Worm (Caenorhabditis elegans): ENCODE data around the gene srt-40.

srt-40 gene

ce11 chrV:2218803-2219202 lies 12.7 kb upstream of the srt-40 start, which contains the start of gene nhr-56:
Gene nhr-56 (plus strand): TSS chrV:2219004.
- TF ChIP-seq zip-5 (tag; optimal IDR thresholded peaks at IDR 0.05) (no peak), ceh-2 (tag; optimal IDR thresholded peaks at IDR 0.05) (no peak), T23F11.4 (GFP tag; optimal IDR thresholded peaks at IDR 0.05) (no peak), che-1 (tag; optimal IDR thresholded peaks at IDR 0.05) (no peak), ceh-9 (tag; optimal IDR thresholded peaks at IDR 0.05) (no peak), hlh-30 (tag; optimal IDR thresholded peaks at IDR 0.05; ENCODE audit: insufficient read depth) (peak; percentile 22), lin-11 (tag; optimal IDR thresholded peaks at IDR 0.05) (no peak), madf-2 (tag; optimal IDR thresholded peaks at IDR 0.05) (no peak)

ce11 chrV:2216927-2217326 lies 10.8 kb upstream of the srt-40 start:
- no peak for TF ChIP-seq Y22D7AL.16 (tag; optimal IDR thresholded peaks at IDR 0.05)

ce11 chrV:2215352-2215751 lies 9.3 kb upstream of the srt-40 start, which contains the start of gene nstp-8:
Gene nstp-8 (plus strand): TSS chrV:2215652.
- TF ChIP-seq fkh-10 (GFP tag; optimal IDR thresholded peaks at IDR 0.05) = no peak

ce11 chrV:2214428-2215038 lies 8.5 kb upstream of the srt-40 start, which contains the start of gene nhr-184:
Gene nhr-184 (minus strand): TSS chrV:2214478.
- TF ChIP-seq ets-4 (tag; optimal IDR thresholded peaks at IDR 0.05) = no peak
- no peak for TF ChIP-seq nfya-1 (tag; optimal IDR thresholded peaks at IDR 0.05)
- no peak for TF ChIP-seq unc-86 (tag; optimal IDR thresholded peaks at IDR 0.05)
- TF ChIP-seq ahr-1 (tag; optimal IDR thresholded peaks at IDR 0.05) = no peak
- no peak for TF ChIP-seq ceh-14 (tag; optimal IDR thresholded peaks at IDR 0.05)
- no peak for TF ChIP-seq hlh-6 (tag; optimal IDR thresholded peaks at IDR 0.05)
- TF ChIP-seq eyg-1 (tag; optimal IDR thresholded peaks at IDR 0.05) = no peak
- TF ChIP-seq elt-2 (tag; optimal IDR thresholded peaks at IDR 0.05) = no peak
- no peak for TF ChIP-seq zip-5 (tag; optimal IDR thresholded peaks at IDR 0.05)
- no peak for TF ChIP-seq lim-6 (tag; optimal IDR thresholded peaks at IDR 0.05)
- no peak for TF ChIP-seq dmd-4 (tag; optimal IDR thresholded peaks at IDR 0.05; ENCODE audit: borderline replicate concordance)
- TF ChIP-seq nhr-11 (tag; optimal IDR thresholded peaks at IDR 0.05) = no peak
- TF ChIP-seq ceh-22 (tag; optimal IDR thresholded peaks at IDR 0.05) = no peak
- no peak for TF ChIP-seq hlh-8 (tag; optimal IDR thresholded peaks at IDR 0.05)
- TF ChIP-seq sox-4 (tag; optimal IDR thresholded peaks at IDR 0.05) = no peak
- no peak for TF ChIP-seq pag-3 (tag; optimal IDR thresholded peaks at IDR 0.05; ENCODE audit: borderline replicate concordance)
- no peak for TF ChIP-seq lin-11 (tag; optimal IDR thresholded peaks at IDR 0.05)
- no peak for TF ChIP-seq fkh-6 (tag; optimal IDR thresholded peaks at IDR 0.05)
- TF ChIP-seq K02D7.2 (tag; optimal IDR thresholded peaks at IDR 0.05) = no peak

DNA sequence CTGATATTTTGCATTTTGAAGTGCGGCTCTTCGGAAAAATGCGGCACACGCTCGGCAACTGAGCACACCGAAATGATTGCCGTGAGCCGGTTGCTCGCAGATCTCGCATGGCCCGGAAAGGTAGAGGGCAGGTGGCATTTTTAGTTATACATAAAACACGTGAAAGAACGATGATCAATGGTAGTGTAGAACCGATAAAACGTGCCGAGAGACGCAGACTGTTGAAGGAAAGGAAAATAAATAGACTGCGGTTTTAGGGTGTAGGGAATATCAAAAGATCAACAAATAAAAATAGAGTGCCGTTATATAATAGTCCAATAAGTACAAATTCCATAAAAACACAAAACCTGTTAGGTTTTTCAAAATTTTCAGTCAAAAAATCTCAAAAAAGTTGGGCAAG lies 5.9 kb upstream of the srt-40 start, which contains the start of gene nhr-133:
Gene nhr-133, minus strand, starts transcription at position 183 of the 400 bp plus-strand sequence.
- TF ChIP-seq hlh-30 (tag; optimal IDR thresholded peaks at IDR 0.05; ENCODE audit: insufficient read depth) (peak; percentile 37), lim-6 (tag; optimal IDR thresholded peaks at IDR 0.05) (no peak)

ce11 chrV:2207527-2207926 lies 1.4 kb upstream of the srt-40 start:
- TF ChIP-seq T23F11.4 (GFP tag; optimal IDR thresholded peaks at IDR 0.05) (no peak), nfya-1 (tag; optimal IDR thresholded peaks at IDR 0.05) (peak; percentile 92), K02D7.2 (tag; optimal IDR thresholded peaks at IDR 0.05) (no peak)

DNA sequence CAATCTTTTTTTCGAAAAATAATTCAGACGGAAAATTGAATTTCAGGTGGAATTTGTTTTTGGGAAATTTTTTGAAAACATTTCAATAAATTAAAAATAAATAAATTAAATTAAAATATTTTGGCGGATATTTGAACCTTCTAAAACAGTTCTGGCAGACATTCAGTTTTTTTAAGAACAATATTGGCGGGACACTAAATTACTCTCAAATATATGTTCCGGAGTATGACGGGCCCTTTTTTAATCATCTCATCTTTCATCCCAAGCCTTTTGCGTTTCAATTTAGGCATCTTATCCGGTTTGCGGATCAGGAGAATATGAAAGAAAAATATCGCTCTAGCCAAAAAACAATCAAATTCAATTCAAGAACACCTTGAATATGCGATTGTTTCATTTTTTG lies 720 bp upstream of the srt-40 start, which contains the start of gene svh-11:
Gene svh-11, plus strand, starts transcription at position 301 of the 400 bp plus-strand sequence.
- TF ChIP-seq pqm-1 (tag; optimal IDR thresholded peaks at IDR 0.05) (no peak), Y22D7AL.16 (tag; optimal IDR thresholded peaks at IDR 0.05) (no peak), pat-9 (tag; optimal IDR thresholded peaks at IDR 0.05) (no peak), ceh-9 (tag; optimal IDR thresholded peaks at IDR 0.05) (no peak), ceh-18 (tag; optimal IDR thresholded peaks at IDR 0.05) (no peak)

Data from whole organism, late embryonic.